Worm (Caenorhabditis elegans) whole organism, young adult: ENCODE results near the gene smim-14.

ENCODE experiments used
- B0336.3 ChIP-seq: fragments of 200-800 bp; sonication (Bioruptor generic); IDR thresholded peaks from 2 replicates; pipeline ENCODE4 v1.3.6; 2022; ENCODE audit warnings: missing genetic modification characterization, missing compliant biosample characterization
- C06A6.2 ChIP-seq: fragments of 200-800 bp; sonication (Bioruptor generic); conservative IDR thresholded peaks from 2 replicates; pipeline ENCODE4 v1.3.6; 2022; ENCODE audit warnings: missing genetic modification characterization, missing compliant biosample characterization
- D2030.7 ChIP-seq: fragments of 200-800 bp; sonication (Bioruptor generic); IDR thresholded peaks from 2 replicates; pipeline ENCODE4 v1.3.6; 2022; ENCODE audit warnings: missing genetic modification reagents, missing genetic modification characterization, missing compliant biosample characterization
- F22D6.2 ChIP-seq: sonication (generic microtip); optimal IDR thresholded peaks from 2 replicates; lab custom pipeline; 2016; ENCODE audit warnings: mild to moderate bottlenecking, missing genetic modification characterization, missing compliant biosample characterization
- F57A8.1 ChIP-seq: fragments of 200-800 bp; sonication (Bioruptor generic); optimal IDR thresholded peaks from 2 replicates; lab custom pipeline; 2018; ENCODE audit warnings: mild to moderate bottlenecking, missing genetic modification characterization, moderate library complexity, missing compliant biosample characterization
- F57C9.4 ChIP-seq: sonication (generic microtip); optimal IDR thresholded peaks from 2 replicates; lab custom pipeline; 2017; ENCODE audit warnings: mild to moderate bottlenecking, missing genetic modification characterization, missing compliant biosample characterization
- K12H6.12 ChIP-seq: fragments of 200-800 bp; sonication (Bioruptor generic); optimal IDR thresholded peaks from 2 replicates; lab custom pipeline; 2018; ENCODE audit warnings: mild to moderate bottlenecking, missing genetic modification characterization, missing compliant biosample characterization
- Y53G8AR.9 ChIP-seq: fragments of 200-800 bp; sonication (Bioruptor generic); conservative IDR thresholded peaks from 2 replicates; pipeline ENCODE4 v1.3.6; 2022; ENCODE audit warnings: missing genetic modification reagents, missing genetic modification characterization, missing compliant biosample characterization
- ZK185.1 ChIP-seq: sonication (generic microtip); optimal IDR thresholded peaks from 2 replicates; lab custom pipeline; 2016; ENCODE audit warnings: mild to moderate bottlenecking, missing genetic modification characterization, missing compliant biosample characterization; ENCODE audit not compliant: poor library complexity, severe bottlenecking
- ama-1 ChIP-seq, 3 experiments: fragments of 150-350 bp in 1 of 3; sonication (generic microtip) in 2 of 3; optimal IDR thresholded peaks; 2 replicates each; lab custom pipeline; 2014 to 2018; ENCODE audit warnings: missing biosample characterization in 2 of 3, missing genetic modification characterization in 2 of 3, missing genetic modification reagents in 2 of 3
- aptf-2 ChIP-seq: fragments of 200-800 bp; sonication (Bioruptor generic); conservative IDR thresholded peaks from 2 replicates; pipeline ENCODE4 v1.3.6; 2022; ENCODE audit warnings: missing genetic modification reagents, missing genetic modification characterization, missing compliant biosample characterization
- attf-5 ChIP-seq: fragments of 200-800 bp; sonication (Bioruptor generic); optimal IDR thresholded peaks from 2 replicates; lab custom pipeline; 2018; ENCODE audit warnings: mild to moderate bottlenecking, missing genetic modification characterization, missing compliant biosample characterization
- attf-6 ChIP-seq: fragments of 200-800 bp; sonication (Bioruptor generic); IDR thresholded peaks from 2 replicates; pipeline ENCODE4 v1.3.6; 2022; ENCODE audit warnings: missing genetic modification reagents, missing genetic modification characterization, missing compliant biosample characterization
- bed-1 ChIP-seq: fragments of 200-800 bp; sonication (Bioruptor generic); IDR thresholded peaks from 2 replicates; pipeline ENCODE4 v1.3.6; 2022; ENCODE audit warnings: missing genetic modification reagents, missing genetic modification characterization, missing compliant biosample characterization
- cebp-1 ChIP-seq, 2 experiments: fragments of 200-800 bp in 1 of 2; sonication (Bioruptor generic) in 1 of 2; sonication (generic microtip) in 1 of 2; IDR thresholded peaks in 1 of 2; optimal IDR thresholded peaks in 1 of 2; 2 replicates each; pipeline versions ENCODE4 v1.3.6 to Lab custom; 2017 to 2022; ENCODE audit warnings: missing compliant biosample characterization in 2 of 2, missing genetic modification characterization in 2 of 2, mild to moderate bottlenecking in 1 of 2, missing genetic modification reagents in 1 of 2, moderate library complexity in 1 of 2
- ceh-27 ChIP-seq: fragments of 200-800 bp; sonication (Bioruptor generic); optimal IDR thresholded peaks from 2 replicates; lab custom pipeline; 2018; ENCODE audit warnings: mild to moderate bottlenecking, missing genetic modification characterization, moderate library complexity, missing compliant biosample characterization
- ceh-58 ChIP-seq: fragments of 200-800 bp; sonication (Bioruptor generic); IDR thresholded peaks from 2 replicates; pipeline ENCODE4 v1.3.6; 2022; ENCODE audit warnings: missing genetic modification characterization, missing compliant biosample characterization
- die-1 ChIP-seq: sonication (generic microtip); optimal IDR thresholded peaks from 2 replicates; lab custom pipeline; 2016; ENCODE audit warnings: missing genotype, mild to moderate bottlenecking, missing genetic modification characterization, missing compliant biosample characterization
- dox-1 ChIP-seq: fragments of 200-800 bp; sonication (Bioruptor generic); IDR thresholded peaks from 2 replicates; pipeline ENCODE4 v1.3.6; 2022; ENCODE audit warnings: missing genetic modification reagents, missing genetic modification characterization, missing compliant biosample characterization
- dpff-1 ChIP-seq: sonication (generic microtip); optimal IDR thresholded peaks from 2 replicates; lab custom pipeline; 2017; ENCODE audit warnings: mild to moderate bottlenecking, missing genetic modification characterization, missing compliant biosample characterization
- efl-1 ChIP-seq: fragments of 150-350 bp; optimal IDR thresholded peaks from 2 replicates; lab custom pipeline; 2014; ENCODE audit warnings: missing biosample characterization, missing genetic modification reagents, missing genetic modification characterization
- egl-18 ChIP-seq: fragments of 200-800 bp; sonication (Bioruptor generic); IDR thresholded peaks from 2 replicates; pipeline ENCODE4 v1.3.6; 2022; ENCODE audit warnings: missing genetic modification reagents, missing genetic modification characterization, missing compliant biosample characterization
- ekl-4 ChIP-seq: fragments of 200-800 bp; sonication (Bioruptor generic); IDR thresholded peaks from 2 replicates; pipeline ENCODE4 v1.3.6; 2022; ENCODE audit warnings: missing genetic modification reagents, missing genetic modification characterization, missing compliant biosample characterization
- hlh-26 ChIP-seq: fragments of 200-800 bp; sonication (Bioruptor generic); conservative IDR thresholded peaks from 2 replicates; pipeline ENCODE4 v1.3.6; 2022; ENCODE audit warnings: missing genetic modification reagents, missing genetic modification characterization, missing compliant biosample characterization
- hmg-1.2 ChIP-seq: fragments of 200-800 bp; sonication (Bioruptor generic); IDR thresholded peaks from 2 replicates; pipeline ENCODE4 v1.3.6; 2022; ENCODE audit warnings: missing genetic modification reagents, missing genetic modification characterization, missing compliant biosample characterization
- let-607 ChIP-seq, 2 experiments: fragments of 200-800 bp in 1 of 2; sonication (Bioruptor generic) in 1 of 2; sonication (generic microtip) in 1 of 2; optimal IDR thresholded peaks; 2 replicates each; lab custom pipeline; 2016 to 2018; ENCODE audit warnings: mild to moderate bottlenecking in 2 of 2, missing compliant biosample characterization in 2 of 2, missing genetic modification characterization in 2 of 2, moderate library complexity in 2 of 2, missing genotype in 1 of 2
- lin-40 ChIP-seq: sonication (generic microtip); optimal IDR thresholded peaks from 2 replicates; lab custom pipeline; 2016; ENCODE audit warnings: missing genetic modification characterization, mild to moderate bottlenecking, missing compliant biosample characterization, missing genotype, missing genetic modification reagents
- lsl-1 ChIP-seq: fragments of 200-800 bp; sonication (Bioruptor generic); optimal IDR thresholded peaks from 2 replicates; lab custom pipeline; 2018; ENCODE audit warnings: mild to moderate bottlenecking, missing genetic modification characterization, moderate library complexity, missing compliant biosample characterization
- madf-10 ChIP-seq: sonication (generic microtip); optimal IDR thresholded peaks from 2 replicates; lab custom pipeline; 2016; ENCODE audit warnings: mild to moderate bottlenecking, missing genetic modification characterization, missing compliant biosample characterization
- madf-3 ChIP-seq: fragments of 200-800 bp; sonication (Bioruptor generic); IDR thresholded peaks from 2 replicates; pipeline ENCODE4 v1.3.6; 2022; ENCODE audit warnings: missing genetic modification reagents, missing genetic modification characterization, missing compliant biosample characterization
- mcd-1 ChIP-seq: fragments of 200-800 bp; sonication (Bioruptor generic); IDR thresholded peaks from 2 replicates; pipeline ENCODE4 v1.3.6; 2022; ENCODE audit warnings: missing genetic modification reagents, missing genetic modification characterization, missing compliant biosample characterization
- nhr-80 ChIP-seq: sonication (generic microtip); optimal IDR thresholded peaks from 2 replicates; lab custom pipeline; 2016; ENCODE audit warnings: missing genetic modification characterization, missing compliant biosample characterization
- pbrm-1 ChIP-seq: fragments of 200-800 bp; sonication (Bioruptor generic); IDR thresholded peaks from 2 replicates; pipeline ENCODE4 v1.3.6; 2022; ENCODE audit warnings: missing genetic modification reagents, missing genetic modification characterization, missing compliant biosample characterization
- rcor-1 ChIP-seq: fragments of 200-800 bp; sonication (Bioruptor generic); IDR thresholded peaks from 2 replicates; pipeline ENCODE4 v1.3.6; 2022; ENCODE audit warnings: missing genetic modification reagents, missing genetic modification characterization, missing compliant biosample characterization
- rec-8 ChIP-seq, 2 experiments: sonication (generic microtip); optimal IDR thresholded peaks; 2 replicates each; lab custom pipeline; 2016; ENCODE audit warnings: mild to moderate bottlenecking in 2 of 2, missing genetic modification characterization in 2 of 2, missing genetic modification reagents in 2 of 2, missing genotype in 2 of 2, missing biosample characterization in 1 of 2, missing compliant biosample characterization in 1 of 2, moderate library complexity in 1 of 2
- repo-1 ChIP-seq: sonication (generic microtip); optimal IDR thresholded peaks from 2 replicates; lab custom pipeline; 2017; ENCODE audit warnings: mild to moderate bottlenecking, missing genetic modification characterization, missing compliant biosample characterization
- sdz-38 ChIP-seq: sonication (generic microtip); optimal IDR thresholded peaks from 2 replicates; lab custom pipeline; 2016; ENCODE audit warnings: missing genotype, missing genetic modification characterization, missing compliant biosample characterization
- sea-2 ChIP-seq: fragments of 200-800 bp; sonication (Bioruptor generic); IDR thresholded peaks from 2 replicates; pipeline ENCODE4 v1.3.6; 2022; ENCODE audit warnings: missing genetic modification characterization, missing compliant biosample characterization
- snpc-1.1 ChIP-seq: sonication (generic microtip); optimal IDR thresholded peaks from 2 replicates; lab custom pipeline; 2017; ENCODE audit warnings: missing genetic modification characterization, mild to moderate bottlenecking, missing compliant biosample characterization, antibody characterized with exemption, moderate library complexity, missing genotype, missing genetic modification reagents; ENCODE audit not compliant: insufficient read depth
- tbp1 ChIP-seq: fragments of 200-800 bp; sonication (Bioruptor generic); optimal IDR thresholded peaks from 2 replicates; lab custom pipeline; 2018; ENCODE audit warnings: mild to moderate bottlenecking, missing genetic modification characterization, missing compliant biosample characterization
- tlf-1 ChIP-seq: fragments of 200-800 bp; sonication (Bioruptor generic); optimal IDR thresholded peaks from 2 replicates; lab custom pipeline; 2018; ENCODE audit warnings: mild to moderate bottlenecking, missing genetic modification characterization, missing compliant biosample characterization
- ztf-18 ChIP-seq: sonication (generic microtip); optimal IDR thresholded peaks from 2 replicates; lab custom pipeline; 2016; ENCODE audit warnings: missing genotype, mild to moderate bottlenecking, missing genetic modification characterization, missing compliant biosample characterization
- ztf-25 ChIP-seq: fragments of 200-800 bp; sonication (Bioruptor generic); IDR thresholded peaks from 2 replicates; pipeline ENCODE4 v1.3.6; 2022; ENCODE audit warnings: missing genetic modification reagents, missing genetic modification characterization, missing compliant biosample characterization
- ztf-26 ChIP-seq: sonication (generic microtip); optimal IDR thresholded peaks from 2 replicates; lab custom pipeline; 2017; ENCODE audit warnings: missing genetic modification characterization, missing compliant biosample characterization

The smim-14 gene

ce11 chrIII:3505051-3505548 is 35.6 kb upstream of the smim-14 start, which contains the start of gene lias-1 (continued):
- peak; percentile 14 for TF ChIP-seq snpc-1.1
- TF ChIP-seq madf-10 = peak; percentile 38
- no peak for TF ChIP-seq ceh-58 (GFP tag; lab: Robert Waterston, UW)
- TF ChIP-seq mcd-1 (GFP tag; lab: Robert Waterston, UW) = peak; percentile 78
- TF ChIP-seq F57C9.4 = no peak
- no peak for TF ChIP-seq ama-1 (optimal IDR thresholded peaks at IDR 0.05; lab: Kevin White, UChicago)
- peak in 1 of 2 experiments; percentile 17 for TF ChIP-seq ama-1 (GFP tag; optimal IDR thresholded peaks at IDR 0.05; lab: Kevin White, UChicago)
- TF ChIP-seq dox-1 (GFP tag; lab: Robert Waterston, UW) = peak; percentile 75
- peak; percentile 56 for TF ChIP-seq ceh-27 (GFP tag; lab: Kevin White, UChicago)
- peak; percentile 69 for TF ChIP-seq hmg-1.2 (GFP tag; lab: Robert Waterston, UW)
- no peak for TF ChIP-seq sdz-38 (tag; lab: Kevin White, UChicago)
- 0 out of 2 replicates have a peak, but pooled peaks have one; percentile 34 for TF ChIP-seq ekl-4
- TF ChIP-seq ZK185.1 (tag; lab: Kevin White, UChicago) = peak; percentile 76
- TF ChIP-seq sea-2 (GFP tag; lab: Robert Waterston, UW) = no peak
- peak; percentile 88 for TF ChIP-seq lsl-1 (GFP tag; lab: Kevin White, UChicago)
- TF ChIP-seq pbrm-1 (GFP tag; lab: Robert Waterston, UW) = no peak
- peak; percentile 33 for TF ChIP-seq tlf-1
- TF ChIP-seq madf-3 (GFP tag; lab: Robert Waterston, UW) = 0 out of 2 replicates have a peak, but pooled peaks have one; percentile 57
- peak; percentile 60 for TF ChIP-seq efl-1 (GFP tag; lab: Kevin White, UChicago)
- TF ChIP-seq let-607 (tag; optimal IDR thresholded peaks at IDR 0.05; lab: Kevin White, UChicago) = no peak
- TF ChIP-seq die-1 = no peak
- TF ChIP-seq B0336.3 (GFP tag; lab: Robert Waterston, UW) = 0 out of 2 replicates have a peak, but pooled peaks have one; percentile 27
- no peak for TF ChIP-seq aptf-2
- 0 out of 2 replicates have a peak, but pooled peaks have one; percentile 39 for TF ChIP-seq Y53G8AR.9 (GFP tag; lab: Robert Waterston, UW)
- peak; percentile 56 for TF ChIP-seq tbp1
- no peak for TF ChIP-seq bed-1 (GFP tag; lab: Robert Waterston, UW)
- no peak for TF ChIP-seq ztf-25 (GFP tag; lab: Robert Waterston, UW)
- no peak for TF ChIP-seq attf-6 (GFP tag; lab: Robert Waterston, UW)
- no peak for TF ChIP-seq F57A8.1 (GFP tag; lab: Kevin White, UChicago)
- TF ChIP-seq egl-18 (GFP tag; lab: Robert Waterston, UW) = no peak
- peak; percentile 21 for TF ChIP-seq ztf-18
- TF ChIP-seq dpff-1 (tag; lab: Kevin White, UChicago) = no peak
- TF ChIP-seq hlh-26 (GFP tag; lab: Robert Waterston, UW) = no peak
- TF ChIP-seq repo-1 (tag; lab: Kevin White, UChicago) = no peak
- TF ChIP-seq K12H6.12 = peak; percentile 21
- no peak for TF ChIP-seq ztf-26 (tag; lab: Kevin White, UChicago)
- TF ChIP-seq D2030.7 (GFP tag; lab: Robert Waterston, UW) = peak; percentile 55; the same call in 1 of the 2 replicates
- 0 out of 2 replicates have a peak, but pooled peaks have one; percentile 31 for TF ChIP-seq cebp-1 (GFP tag; IDR thresholded peaks at IDR 0.05; lab: Robert Waterston, UW)
- TF ChIP-seq cebp-1 (tag; optimal IDR thresholded peaks at IDR 0.05; lab: Kevin White, UChicago) = peak; percentile 66
- TF ChIP-seq C06A6.2 (GFP tag; lab: Robert Waterston, UW) = no peak
- TF ChIP-seq rcor-1 = peak; percentile 59
- TF ChIP-seq nhr-80 (tag; lab: Kevin White, UChicago) = peak; percentile 27
- peak; percentile 7 for TF ChIP-seq F22D6.2 (tag; lab: Kevin White, UChicago)
- TF ChIP-seq attf-5 = peak; percentile 82
- TF ChIP-seq rec-8 (tag; optimal IDR thresholded peaks at IDR 0.05; lab: Kevin White, UChicago) = no peak
- TF ChIP-seq lin-40 (tag; lab: Kevin White, UChicago) = peak; percentile 70
- TF ChIP-seq, all 124 proteins: peak for 39
